Worm (Caenorhabditis elegans): Measurements from ENCODE around the gene T19D2.3.

T19D2.3 gene

ce11 chrX:3982370-3982769 lies 43.3 kb downstream of the T19D2.3 start:
- TF ChIP-seq C34F6.9 (tag; optimal IDR thresholded peaks at IDR 0.05) (no peak), lin-13 (GFP tag; optimal IDR thresholded peaks at IDR 0.05) (no peak), blmp-1 (tag; optimal IDR thresholded peaks at IDR 0.05; ENCODE audit: insufficient read depth) (peak; percentile 62), peb-1 (tag; optimal IDR thresholded peaks at IDR 0.05) (no peak), lin-39 (tag; optimal IDR thresholded peaks at IDR 0.05) (no peak), lin-11 (tag; optimal IDR thresholded peaks at IDR 0.05) (no peak)

ce11 chrX:3988575-3988974 lies 49.5 kb downstream of the T19D2.3 start:
- no peak for TF ChIP-seq unc-62 (GFP tag; optimal IDR thresholded peaks at IDR 0.05)
- TF ChIP-seq nhr-25 (tag; optimal IDR thresholded peaks at IDR 0.05) = no peak
- TF ChIP-seq sem-4 (tag; optimal IDR thresholded peaks at IDR 0.05) = no peak
- TF ChIP-seq nhr-237 (tag; optimal IDR thresholded peaks at IDR 0.05) = no peak
- no peak for TF ChIP-seq nhr-10 (tag; optimal IDR thresholded peaks at IDR 0.05)
- TF ChIP-seq lin-11 (tag; optimal IDR thresholded peaks at IDR 0.05) = no peak
- no peak for TF ChIP-seq egl-27 (tag; optimal IDR thresholded peaks at IDR 0.05)
- no peak for TF ChIP-seq aly-2 (tag; optimal IDR thresholded peaks at IDR 0.05)
